Fruit fly (Drosophila melanogaster): ENCODE data around the gene Had1.

Had1 gene

dm6 chrX:16286083-16286666 lies 22.3 kb downstream of the Had1 start, which contains the start of gene UQCR-14 (continued):
- TF ChIP-seq gem (tag; optimal IDR thresholded peaks at IDR 0.05) (peak; percentile 13), CG1647 (GFP tag; optimal IDR thresholded peaks at IDR 0.05) (no peak), ind (GFP tag; optimal IDR thresholded peaks at IDR 0.05) (no peak), tap (tag; optimal IDR thresholded peaks at IDR 0.05) (no peak), sima (GFP tag; optimal IDR thresholded peaks at IDR 0.05) (no peak), CG18476 (GFP tag; optimal IDR thresholded peaks at IDR 0.05) (no peak), klu (GFP tag; IDR thresholded peaks at IDR 0.05) (no peak), BtbVII (GFP tag; optimal IDR thresholded peaks at IDR 0.05) (no peak), Ada2b (GFP tag; IDR thresholded peaks at IDR 0.05) (no peak), CG3995 (GFP tag; optimal IDR thresholded peaks at IDR 0.05) (peak; percentile 34), bab2 (GFP tag; optimal IDR thresholded peaks at IDR 0.05) (no peak), CG3163 (GFP tag; optimal IDR thresholded peaks at IDR 0.05) (peak; percentile 2), Stat92E (GFP tag; optimal IDR thresholded peaks at IDR 0.05) (no peak), CG10147 (GFP tag; optimal IDR thresholded peaks at IDR 0.05) (peak; percentile 17), CG30403 (GFP tag; optimal IDR thresholded peaks at IDR 0.05) (peak; percentile 24), ro (GFP tag; IDR thresholded peaks at IDR 0.05) (no peak), Adf1 (GFP tag; IDR thresholded peaks at IDR 0.05) (peak; percentile 34; the same call in 1 of the 2 replicates), HLHmδ (GFP tag; optimal IDR thresholded peaks at IDR 0.05) (no peak), CG4820 (GFP tag; optimal IDR thresholded peaks at IDR 0.05) (no peak), CG15479 (GFP tag; optimal IDR thresholded peaks at IDR 0.05) (no peak), Ets97D (GFP tag; optimal IDR thresholded peaks at IDR 0.05) (peak; percentile 86), lola (GFP tag; optimal IDR thresholded peaks at IDR 0.05) (no peak), Fer1 (GFP tag; optimal IDR thresholded peaks at IDR 0.05) (peak; percentile 21), exex (tag; optimal IDR thresholded peaks at IDR 0.05) (no peak), p53 (GFP tag; optimal IDR thresholded peaks at IDR 0.05) (no peak), B-H1 (GFP tag; IDR thresholded peaks at IDR 0.05) (no peak), nerfin-2 (GFP tag; IDR thresholded peaks at IDR 0.05; ENCODE audit: partially characterized antibody) (peak; percentile 96), Antp (GFP tag; optimal IDR thresholded peaks at IDR 0.05) (no peak), Asciz (GFP tag; optimal IDR thresholded peaks at IDR 0.05) (no peak), lov (optimal IDR thresholded peaks at IDR 0.05) (no peak), lov (GFP tag; IDR thresholded peaks at IDR 0.05) (no peak), Lhr (GFP tag; optimal IDR thresholded peaks at IDR 0.05) (peak; percentile 66), fd96Cb (tag; optimal IDR thresholded peaks at IDR 0.05) (no peak), hb (GFP tag; IDR thresholded peaks at IDR 0.05; ENCODE audit: partially characterized antibody) (peak; percentile 97), ftz-f1 (GFP tag; optimal IDR thresholded peaks at IDR 0.05) (no peak), HLH4C (GFP tag; IDR thresholded peaks at IDR 0.05; ENCODE audit: partially characterized antibody) (peak; percentile 96), al (GFP tag; IDR thresholded peaks at IDR 0.05) (peak; percentile 25; the same call in 1 of the 2 replicates), Bgb (GFP tag; IDR thresholded peaks at IDR 0.05; ENCODE audit: partially characterized antibody) (peak; percentile 99), cato (GFP tag; optimal IDR thresholded peaks at IDR 0.05; ENCODE audit: borderline replicate concordance) (no peak), mam (GFP tag; optimal IDR thresholded peaks at IDR 0.05) (peak; percentile 43), Eip74EF (GFP tag; optimal IDR thresholded peaks at IDR 0.05) (no peak), CG6254 (GFP tag; optimal IDR thresholded peaks at IDR 0.05) (peak; percentile 6), CG17612 (GFP tag; IDR thresholded peaks at IDR 0.05) (no peak), eyg (GFP tag; optimal IDR thresholded peaks at IDR 0.05) (no peak), corto (GFP tag; optimal IDR thresholded peaks at IDR 0.05) (no peak), Sox102F (GFP tag; optimal IDR thresholded peaks at IDR 0.05) (no peak), CG7928 (GFP tag; optimal IDR thresholded peaks at IDR 0.05) (peak; percentile 17), pita (GFP tag; optimal IDR thresholded peaks at IDR 0.05) (no peak), Chrac-16 (GFP tag; optimal IDR thresholded peaks at IDR 0.05) (peak; percentile 9), CG15073 (GFP tag; optimal IDR thresholded peaks at IDR 0.05) (no peak)

Measured in whole organism, embryonic.